Worm (Caenorhabditis elegans) whole organism, L4 larva: Measurements from ENCODE around the gene snf-11.

Experiments
- R02D3.7 ChIP-seq: fragments of 150-350 bp; sonication (generic microtip); optimal IDR thresholded peaks from 3 replicates; lab custom pipeline; 2014; ENCODE audit warnings: missing biosample characterization, missing genetic modification characterization
- gei-8 ChIP-seq: fragments of 200-800 bp; sonication (Bioruptor generic); optimal IDR thresholded peaks from 2 replicates; lab custom pipeline; 2018; ENCODE audit warnings: mild to moderate bottlenecking, missing genetic modification characterization, missing compliant biosample characterization
- jun-1 ChIP-seq: fragments of 150-350 bp; optimal IDR thresholded peaks from 2 replicates; lab custom pipeline; 2014; ENCODE audit warnings: missing biosample characterization, missing genetic modification reagents, missing genetic modification characterization
- lin-39 ChIP-seq: fragments of 150-350 bp; optimal IDR thresholded peaks from 2 replicates; lab custom pipeline; 2014; ENCODE audit warnings: missing biosample characterization, missing genetic modification reagents, missing genetic modification characterization
- nhr-76 ChIP-seq: fragments of 150-350 bp; optimal IDR thresholded peaks from 2 replicates; lab custom pipeline; 2014; ENCODE audit warnings: missing biosample characterization, missing genetic modification characterization
- nhr-77 ChIP-seq: fragments of 150-350 bp; optimal IDR thresholded peaks from 2 replicates; lab custom pipeline; 2014; ENCODE audit warnings: missing biosample characterization, missing genetic modification characterization
- pha-4 ChIP-seq, 2 experiments: fragments of 150-350 bp in 1 of 2; fragments of 200-800 bp in 1 of 2; sonication (Bioruptor generic) in 1 of 2; IDR thresholded peaks in 1 of 2; optimal IDR thresholded peaks in 1 of 2; 2 replicates each; pipeline versions ENCODE4 v1.3.6 to Lab custom; 2014 to 2022; ENCODE audit warnings: missing genetic modification characterization in 2 of 2, missing genetic modification reagents in 2 of 2, missing biosample characterization in 1 of 2, missing compliant biosample characterization in 1 of 2
- php-3 ChIP-seq: fragments of 200-800 bp; sonication (Bioruptor generic); IDR thresholded peaks from 2 replicates; pipeline ENCODE4 v1.3.6; 2022; ENCODE audit warnings: missing genetic modification reagents, missing genetic modification characterization, missing compliant biosample characterization
- skn-1 ChIP-seq: fragments of 150-350 bp; optimal IDR thresholded peaks from 2 replicates; lab custom pipeline; 2014; ENCODE audit warnings: missing biosample characterization, missing genetic modification characterization
- vab-7 ChIP-seq: fragments of 200-800 bp; sonication (Bioruptor generic); IDR thresholded peaks from 2 replicates; pipeline ENCODE4 v1.3.6; 2022; ENCODE audit warnings: missing genetic modification reagents, missing genetic modification characterization, missing compliant biosample characterization
- zag-1 ChIP-seq: fragments of 150-350 bp; optimal IDR thresholded peaks from 2 replicates; lab custom pipeline; 2014; ENCODE audit warnings: missing biosample characterization, missing genetic modification characterization
- zip-11 ChIP-seq: fragments of 200-800 bp; sonication (Bioruptor generic); IDR thresholded peaks from 2 replicates; pipeline ENCODE4 v1.3.6; 2022; ENCODE audit warnings: missing genetic modification characterization, missing compliant biosample characterization

- TF ChIP-seq php-3 (GFP tag; lab: Robert Waterston, UW) (no peak), nhr-77 (tag; lab: Kevin White, UChicago) (no peak), nhr-76 (tag; lab: Kevin White, UChicago) (no peak), R02D3.7 (tag; lab: Kevin White, UChicago) (no peak), lin-39 (no peak), pha-4 (GFP tag; IDR thresholded peaks at IDR 0.05; lab: Robert Waterston, UW) (no peak), pha-4 (tag; optimal IDR thresholded peaks at IDR 0.05; lab: Kevin White, UChicago) (no peak), zip-11 (no peak), jun-1 (tag; lab: Kevin White, UChicago) (no peak), vab-7 (GFP tag; lab: Robert Waterston, UW) (no peak), zag-1 (tag; lab: Kevin White, UChicago) (no peak), skn-1 (no peak), gei-8 (no peak)
Observed at ce11 chrV:11304879-11305278, 3.4 kb downstream of the snf-11 start, which contains the start of gene srh-45.
